Fruit fly (Drosophila melanogaster): ENCODE measurements around the gene fan.

- TF ChIP-seq psq (optimal IDR thresholded peaks at IDR 0.05) (no peak), h (optimal IDR thresholded peaks at IDR 0.05) (no peak), Myc (optimal IDR thresholded peaks at IDR 0.05) (no peak), insv (optimal IDR thresholded peaks at IDR 0.05) (no peak), ttk (optimal IDR thresholded peaks at IDR 0.05) (no peak)
These were observed 27.1 kb upstream of the fan start for dm6 chr3L:8081822-8082221.
